Worm (Caenorhabditis elegans) whole organism, early embryonic: Measurements from ENCODE around the gene egl-3.

ENCODE experiments used
- B0310.2 ChIP-seq: sonication (generic microtip); optimal IDR thresholded peaks from 2 replicates; lab custom pipeline; 2016; ENCODE audit warnings: mild to moderate bottlenecking, missing genetic modification characterization, missing compliant biosample characterization
- F13C5.2 ChIP-seq: sonication (generic microtip); optimal IDR thresholded peaks from 2 replicates; lab custom pipeline; 2017; ENCODE audit warnings: mild to moderate bottlenecking, missing genetic modification characterization, inconsistent platforms, missing compliant biosample characterization
- aly-1 ChIP-seq: sonication (generic microtip); optimal IDR thresholded peaks from 2 replicates; lab custom pipeline; 2016; ENCODE audit warnings: missing genetic modification characterization, missing compliant biosample characterization
- ama-1 ChIP-seq: fragments of 150-350 bp; optimal IDR thresholded peaks from 2 replicates; lab custom pipeline; 2014
- ceh-13 ChIP-seq: fragments of 200-800 bp; sonication (Bioruptor generic); optimal IDR thresholded peaks from 2 replicates; lab custom pipeline; 2018; ENCODE audit warnings: mild to moderate bottlenecking, missing genetic modification characterization, missing compliant biosample characterization
- ceh-36 ChIP-seq: sonication (generic microtip); optimal IDR thresholded peaks from 2 replicates; lab custom pipeline; 2016; ENCODE audit warnings: missing genetic modification characterization, inconsistent platforms, missing compliant biosample characterization
- ets-7 ChIP-seq: sonication (generic microtip); optimal IDR thresholded peaks from 2 replicates; lab custom pipeline; 2016; ENCODE audit warnings: missing genotype, missing genetic modification characterization, missing compliant biosample characterization
- flt-1 ChIP-seq: fragments of 200-800 bp; sonication (Bioruptor generic); IDR thresholded peaks from 2 replicates; pipeline ENCODE4 v1.3.6; 2022; ENCODE audit warnings: missing genetic modification characterization, missing compliant biosample characterization
- hmbx-1 ChIP-seq: sonication (generic microtip); optimal IDR thresholded peaks from 2 replicates; lab custom pipeline; 2016; ENCODE audit warnings: mild to moderate bottlenecking, missing genetic modification characterization, missing compliant biosample characterization
- hmg-4 ChIP-seq: fragments of 200-800 bp; sonication (Bioruptor generic); optimal IDR thresholded peaks from 2 replicates; lab custom pipeline; 2018; ENCODE audit warnings: mild to moderate bottlenecking, missing genetic modification characterization, missing compliant biosample characterization
- hnd-1 ChIP-seq: sonication (generic microtip); optimal IDR thresholded peaks from 2 replicates; lab custom pipeline; 2016; ENCODE audit warnings: missing genetic modification characterization, missing compliant biosample characterization
- pes-1 ChIP-seq: fragments of 200-800 bp; sonication (Bioruptor generic); IDR thresholded peaks from 2 replicates; pipeline ENCODE4 v1.3.6; 2022; ENCODE audit warnings: missing genetic modification reagents, missing genetic modification characterization, missing compliant biosample characterization
- scrt-1 ChIP-seq: fragments of 200-800 bp; sonication (Bioruptor generic); IDR thresholded peaks from 2 replicates; pipeline ENCODE4 v1.3.6; 2022; ENCODE audit warnings: missing genetic modification characterization, missing compliant biosample characterization
- sea-1 ChIP-seq: fragments of 200-800 bp; sonication (Bioruptor generic); conservative IDR thresholded peaks from 2 replicates; pipeline ENCODE4 v1.3.6; 2022; ENCODE audit warnings: missing genetic modification characterization, missing compliant biosample characterization
- tbx-11 ChIP-seq: fragments of 200-800 bp; sonication (Bioruptor generic); IDR thresholded peaks from 2 replicates; pipeline ENCODE4 v1.3.6; 2022; ENCODE audit warnings: missing genetic modification characterization, missing compliant biosample characterization
- tbx-37 ChIP-seq: fragments of 200-800 bp; sonication (Bioruptor generic); conservative IDR thresholded peaks from 2 replicates; pipeline ENCODE4 v1.3.6; 2022; ENCODE audit warnings: missing genetic modification reagents, missing genetic modification characterization, missing compliant biosample characterization
- tra-4 ChIP-seq: sonication (generic microtip); optimal IDR thresholded peaks from 2 replicates; lab custom pipeline; 2017; ENCODE audit warnings: missing genetic modification characterization, missing compliant biosample characterization

Gene egl-3

ce11 chrV:10173653-10174052 lies at the start of gene egl-3:
egl-3 (minus strand) TSS chrV:10173753.
- no peak for TF ChIP-seq hmbx-1 (tag; lab: Kevin White, UChicago)
- no peak for TF ChIP-seq flt-1 (GFP tag; lab: Robert Waterston, UW)
- no peak for TF ChIP-seq hmg-4 (GFP tag; lab: Kevin White, UChicago)
- no peak for TF ChIP-seq scrt-1 (GFP tag; lab: Robert Waterston, UW)
- no peak for TF ChIP-seq tbx-11 (GFP tag; lab: Robert Waterston, UW)
- TF ChIP-seq B0310.2 (tag; lab: Kevin White, UChicago), result no peak
- no peak for TF ChIP-seq hnd-1 (tag; lab: Kevin White, UChicago)
- no peak for TF ChIP-seq ceh-13 (GFP tag; lab: Kevin White, UChicago)
- no peak for TF ChIP-seq tra-4 (tag; lab: Kevin White, UChicago)

DNA sequence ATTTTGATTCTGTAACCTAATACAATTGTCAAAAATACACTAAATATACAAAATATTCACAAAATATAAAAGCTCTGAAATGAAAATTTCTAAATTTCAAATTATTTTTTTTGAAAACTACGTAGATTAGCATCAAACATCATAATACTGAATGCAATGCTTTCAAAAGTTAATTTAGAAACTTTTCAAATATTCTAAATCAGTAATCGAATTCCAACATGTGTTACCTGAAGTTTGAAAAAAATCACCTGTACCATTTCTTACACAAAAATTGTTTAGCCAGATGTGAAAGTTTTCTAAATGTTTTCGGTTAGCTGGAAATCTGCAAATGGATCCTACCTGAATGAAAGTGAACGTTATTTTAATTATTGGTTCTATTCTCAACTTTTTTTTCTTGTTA lies 48.5 kb upstream of the egl-3 start, which contains the start of gene C12D8.20:
C12D8.20 (plus strand) TSS at position 301 of the 400 bp plus-strand sequence.
- TF ChIP-seq aly-1, result no peak
- no peak for TF ChIP-seq hnd-1 (tag; lab: Kevin White, UChicago)
- TF ChIP-seq tra-4 (tag; lab: Kevin White, UChicago), result no peak
- no peak for TF ChIP-seq sea-1
- no peak for TF ChIP-seq ceh-13 (GFP tag; lab: Kevin White, UChicago)
- no peak for TF ChIP-seq F13C5.2
- TF ChIP-seq hmbx-1 (tag; lab: Kevin White, UChicago), result no peak
- no peak for TF ChIP-seq ets-7 (tag; lab: Kevin White, UChicago)
- no peak for TF ChIP-seq tbx-37 (GFP tag; lab: Robert Waterston, UW)
- no peak for TF ChIP-seq flt-1 (GFP tag; lab: Robert Waterston, UW)
- no peak for TF ChIP-seq tbx-11 (GFP tag; lab: Robert Waterston, UW)
- no peak for TF ChIP-seq pes-1
- TF ChIP-seq B0310.2 (tag; lab: Kevin White, UChicago), result no peak
- TF ChIP-seq ceh-36 (tag; lab: Kevin White, UChicago), result no peak
- no peak for TF ChIP-seq hmg-4 (GFP tag; lab: Kevin White, UChicago)
- TF ChIP-seq ama-1 (lab: Kevin White, UChicago), result no peak
- no peak for TF ChIP-seq scrt-1 (GFP tag; lab: Robert Waterston, UW)

DNA sequence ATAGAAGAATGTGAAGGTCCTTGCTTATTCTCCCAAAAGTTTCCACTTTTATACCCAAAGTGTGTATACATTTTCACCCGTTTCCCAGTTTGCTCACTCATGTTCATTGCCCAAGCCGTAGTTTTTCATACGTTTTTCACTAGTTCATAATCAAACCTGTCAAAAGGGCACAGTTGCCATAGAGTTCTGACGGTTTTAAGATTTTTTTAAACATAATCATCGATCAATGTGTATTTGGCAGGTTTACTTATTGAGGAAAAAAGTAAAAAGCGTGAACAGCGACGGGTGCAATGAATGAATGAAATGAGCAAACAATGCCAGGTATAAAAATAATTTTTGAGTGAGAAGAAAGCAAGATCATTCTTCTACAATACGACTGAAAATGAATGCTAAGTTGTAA lies 47.8 kb upstream of the egl-3 start, which contains the start of the genes fipr-5 and fipr-9:
fipr-5 (minus strand) TSS at position 101 of the 400 bp plus-strand sequence.
fipr-9 (plus strand) TSS at position 346 of the 400 bp plus-strand sequence.
- TF ChIP-seq ceh-36 (tag; lab: Kevin White, UChicago) (no peak), ama-1 (lab: Kevin White, UChicago) (no peak), B0310.2 (tag; lab: Kevin White, UChicago) (no peak), tra-4 (tag; lab: Kevin White, UChicago) (no peak), pes-1 (no peak), ceh-13 (GFP tag; lab: Kevin White, UChicago) (no peak), aly-1 (no peak), flt-1 (GFP tag; lab: Robert Waterston, UW) (no peak), hmbx-1 (tag; lab: Kevin White, UChicago) (no peak)

DNA sequence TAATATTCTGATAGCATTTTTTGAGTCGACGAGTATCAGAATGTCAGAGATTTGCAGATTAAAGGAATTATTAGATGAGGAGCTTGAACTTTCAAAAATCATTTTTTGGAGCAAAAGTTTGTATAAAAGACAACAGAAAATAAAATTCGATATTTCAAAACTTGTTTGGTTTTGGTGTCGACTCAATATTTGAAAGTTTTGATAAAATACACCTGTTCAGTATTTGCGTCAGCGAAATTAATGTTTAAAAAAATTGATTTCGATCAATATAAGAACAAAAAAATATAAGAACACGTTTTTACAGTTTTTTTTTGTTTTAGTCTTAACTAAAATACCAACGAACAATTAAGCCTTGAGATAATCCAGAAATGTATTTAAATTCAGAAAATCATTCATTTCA lies 47.1 kb upstream of the egl-3 start, which contains the start of gene C12D8.13:
C12D8.13 (minus strand) TSS at position 101 of the 400 bp plus-strand sequence.
- TF ChIP-seq tra-4 (tag; lab: Kevin White, UChicago), result no peak
- TF ChIP-seq pes-1, result no peak
- TF ChIP-seq ets-7 (tag; lab: Kevin White, UChicago), result no peak
- no peak for TF ChIP-seq aly-1
- no peak for TF ChIP-seq tbx-11 (GFP tag; lab: Robert Waterston, UW)
- no peak for TF ChIP-seq flt-1 (GFP tag; lab: Robert Waterston, UW)
- TF ChIP-seq ceh-13 (GFP tag; lab: Kevin White, UChicago), result no peak
- no peak for TF ChIP-seq hmbx-1 (tag; lab: Kevin White, UChicago)
- TF ChIP-seq ceh-36 (tag; lab: Kevin White, UChicago), result no peak
- no peak for TF ChIP-seq ama-1 (lab: Kevin White, UChicago)
- no peak for TF ChIP-seq sea-1
- TF ChIP-seq tbx-37 (GFP tag; lab: Robert Waterston, UW), result no peak
- no peak for TF ChIP-seq F13C5.2
- TF ChIP-seq hnd-1 (tag; lab: Kevin White, UChicago), result no peak
- TF ChIP-seq scrt-1 (GFP tag; lab: Robert Waterston, UW), result no peak
- no peak for TF ChIP-seq hmg-4 (GFP tag; lab: Kevin White, UChicago)
- no peak for TF ChIP-seq B0310.2 (tag; lab: Kevin White, UChicago)

DNA sequence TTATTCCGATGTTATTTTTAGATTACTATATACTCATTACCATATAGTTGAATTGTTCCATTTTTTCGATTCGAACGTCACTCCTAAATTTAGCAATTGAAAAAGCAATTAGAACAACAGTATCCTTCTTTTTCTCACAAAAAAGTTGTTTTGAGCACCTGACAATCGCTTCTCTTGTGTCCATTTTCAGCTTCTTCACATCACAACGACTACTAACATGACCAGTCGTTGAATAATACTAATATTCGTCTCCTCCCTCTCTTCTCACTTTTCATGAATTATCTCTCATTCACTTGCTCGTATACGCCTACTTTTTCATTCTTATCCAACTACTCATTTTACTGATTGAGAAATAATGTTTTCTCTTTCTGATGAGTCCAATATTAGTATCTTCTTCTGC lies 43.2 kb upstream of the egl-3 start, which contains the start of gene ZK856.14:
ZK856.14 (plus strand) TSS at position 301 of the 400 bp plus-strand sequence.
- no peak for TF ChIP-seq aly-1
- TF ChIP-seq F13C5.2, result no peak
- no peak for TF ChIP-seq B0310.2 (tag; lab: Kevin White, UChicago)
- TF ChIP-seq scrt-1 (GFP tag; lab: Robert Waterston, UW), result no peak
- TF ChIP-seq tbx-37 (GFP tag; lab: Robert Waterston, UW), result no peak
- TF ChIP-seq ets-7 (tag; lab: Kevin White, UChicago), result no peak
- no peak for TF ChIP-seq ama-1 (lab: Kevin White, UChicago)
- TF ChIP-seq hnd-1 (tag; lab: Kevin White, UChicago), result no peak
- no peak for TF ChIP-seq pes-1

ce11 chrV:10212627-10213026 lies 39.1 kb upstream of the egl-3 start, which contains the start of gene hpo-40:
hpo-40 (plus strand) TSS chrV:10212927.
- TF ChIP-seq ets-7 (tag; lab: Kevin White, UChicago) (no peak), ama-1 (lab: Kevin White, UChicago) (no peak), flt-1 (GFP tag; lab: Robert Waterston, UW) (no peak), aly-1 (no peak), pes-1 (no peak), B0310.2 (tag; lab: Kevin White, UChicago) (no peak), tbx-37 (GFP tag; lab: Robert Waterston, UW) (no peak), scrt-1 (GFP tag; lab: Robert Waterston, UW) (no peak), tbx-11 (GFP tag; lab: Robert Waterston, UW) (no peak), hmbx-1 (tag; lab: Kevin White, UChicago) (no peak), hnd-1 (tag; lab: Kevin White, UChicago) (no peak), ceh-36 (tag; lab: Kevin White, UChicago) (no peak)

DNA sequence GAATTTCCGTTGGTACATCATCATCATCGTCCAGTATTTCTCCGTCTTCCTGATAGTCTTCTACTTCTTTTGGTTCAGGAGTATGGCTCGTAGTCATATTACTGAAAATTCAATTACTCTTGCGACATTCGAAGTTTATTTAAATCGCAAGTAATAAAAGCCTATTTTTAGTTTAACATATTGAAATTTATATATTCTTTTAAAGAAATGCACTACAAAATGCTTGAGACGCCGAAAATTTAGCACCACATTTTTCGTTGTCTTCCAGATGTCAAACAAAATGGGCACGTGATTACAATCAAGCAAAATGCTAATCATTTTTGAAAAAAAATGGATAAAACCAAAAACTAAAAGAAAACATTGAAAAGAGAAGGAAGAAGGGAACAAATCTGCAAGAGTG lies 38.5 kb upstream of the egl-3 start, which contains the start of gene zhit-3:
zhit-3 (minus strand) TSS at position 101 of the 400 bp plus-strand sequence.
- TF ChIP-seq ets-7 (tag; lab: Kevin White, UChicago), result no peak
- no peak for TF ChIP-seq pes-1
- TF ChIP-seq tbx-11 (GFP tag; lab: Robert Waterston, UW), result no peak
- no peak for TF ChIP-seq tbx-37 (GFP tag; lab: Robert Waterston, UW)
- no peak for TF ChIP-seq F13C5.2
- no peak for TF ChIP-seq sea-1
- TF ChIP-seq hmbx-1 (tag; lab: Kevin White, UChicago), result no peak
- no peak for TF ChIP-seq aly-1
- no peak for TF ChIP-seq hmg-4 (GFP tag; lab: Kevin White, UChicago)
- TF ChIP-seq hnd-1 (tag; lab: Kevin White, UChicago), result no peak
- no peak for TF ChIP-seq tra-4 (tag; lab: Kevin White, UChicago)
- TF ChIP-seq scrt-1 (GFP tag; lab: Robert Waterston, UW), result no peak
- TF ChIP-seq ceh-36 (tag; lab: Kevin White, UChicago), result no peak
- TF ChIP-seq flt-1 (GFP tag; lab: Robert Waterston, UW), result no peak
- no peak for TF ChIP-seq ceh-13 (GFP tag; lab: Kevin White, UChicago)
- TF ChIP-seq ama-1 (lab: Kevin White, UChicago), result no peak
